Fruit fly (Drosophila melanogaster): ENCODE results near the gene Fancm.

Gene Fancm

DNA sequence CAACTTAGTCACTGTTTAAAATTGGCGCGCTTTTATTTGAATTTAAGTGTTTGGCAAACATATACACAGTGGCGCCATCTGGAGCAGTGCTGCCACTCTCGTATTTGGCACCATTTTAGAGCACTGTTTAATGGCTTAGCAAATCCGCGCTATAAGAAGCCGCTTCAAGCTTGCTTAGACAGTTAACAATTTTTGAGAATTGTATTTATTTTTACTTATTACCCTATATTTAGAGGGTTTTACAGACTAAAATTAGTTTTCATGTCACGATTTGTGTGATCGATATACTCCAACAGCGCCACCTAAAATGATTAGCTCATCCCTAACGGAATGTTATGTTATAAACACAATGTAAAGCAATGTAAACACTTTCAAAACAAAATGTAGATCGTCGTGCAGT, at the start of gene Fancm (continued):
- TF ChIP-seq CG32767 (GFP tag; IDR thresholded peaks at IDR 0.05) (no peak), CG17385 (GFP tag; optimal IDR thresholded peaks at IDR 0.05) (peak; percentile 52), Dek (tag; optimal IDR thresholded peaks at IDR 0.05) (peak; percentile 9), CG6765 (GFP tag; optimal IDR thresholded peaks at IDR 0.05) (no peak), CG18262 (tag; optimal IDR thresholded peaks at IDR 0.05) (peak; percentile 49), CG6254 (GFP tag; optimal IDR thresholded peaks at IDR 0.05) (no peak), chm (GFP tag; IDR thresholded peaks at IDR 0.05) (no peak), ash1 (GFP tag; optimal IDR thresholded peaks at IDR 0.05) (no peak), Atf6 (GFP tag; IDR thresholded peaks at IDR 0.05) (no peak), CG10267 (tag; optimal IDR thresholded peaks at IDR 0.05) (peak; percentile 100), MBD-R2 (GFP tag; IDR thresholded peaks at IDR 0.05) (peak; percentile 71), sens (GFP tag) (peak; percentile 94), CG14965 (GFP tag; optimal IDR thresholded peaks at IDR 0.05; ENCODE audit: borderline replicate concordance) (no peak), CG4424 (GFP tag; optimal IDR thresholded peaks at IDR 0.05) (peak; percentile 53), disco-r (GFP tag; optimal IDR thresholded peaks at IDR 0.05) (peak; percentile 35), phol (tag; optimal IDR thresholded peaks at IDR 0.05) (peak; percentile 85), CG3838 (GFP tag; optimal IDR thresholded peaks at IDR 0.05) (no peak), PHDP (tag; optimal IDR thresholded peaks at IDR 0.05) (peak; percentile 33), NC2β (GFP tag; optimal IDR thresholded peaks at IDR 0.05) (peak; percentile 76), CG6689 (GFP tag; IDR thresholded peaks at IDR 0.05) (no peak), cas (GFP tag; IDR thresholded peaks at IDR 0.05) (no peak; the same call in 1 of the 2 replicates), Adf1 (GFP tag; IDR thresholded peaks at IDR 0.05) (no peak), CG14050 (GFP tag; IDR thresholded peaks at IDR 0.05) (no peak), CG12391 (tag; optimal IDR thresholded peaks at IDR 0.05) (peak; percentile 66), CG11085 (GFP tag; IDR thresholded peaks at IDR 0.05) (peak; percentile 55; the same call in 1 of the 2 replicates), CG7357 (GFP tag; IDR thresholded peaks at IDR 0.05) (no peak), Gsc (GFP tag; IDR thresholded peaks at IDR 0.05) (no peak), inv (GFP tag; IDR thresholded peaks at IDR 0.05; ENCODE audit: partially characterized antibody) (peak; percentile 59), zfh2 (GFP tag; optimal IDR thresholded peaks at IDR 0.05) (peak; percentile 82), Dip3 (GFP tag; optimal IDR thresholded peaks at IDR 0.05) (peak; percentile 82), CG34422 (GFP tag; IDR thresholded peaks at IDR 0.05) (peak; percentile 45; the same call in 2 of the 3 replicates), CG8281 (tag; optimal IDR thresholded peaks at IDR 0.05) (no peak), CG8388 (GFP tag; optimal IDR thresholded peaks at IDR 0.05) (peak; percentile 12), pan (optimal IDR thresholded peaks at IDR 0.05) (no peak), pan (GFP tag; optimal IDR thresholded peaks at IDR 0.05 in 1 of 2, IDR thresholded peaks at IDR 0.05 in 1 of 2) (peak in 1 of 2 experiments; percentile 13), Scr (GFP tag; IDR thresholded peaks at IDR 0.05; ENCODE audit: partially characterized antibody) (peak; percentile 72), CG43689 (GFP tag; IDR thresholded peaks at IDR 0.05) (no peak), MTF-1 (GFP tag; optimal IDR thresholded peaks at IDR 0.05; ENCODE audit: borderline replicate concordance) (no peak), CG17361 (GFP tag; IDR thresholded peaks at IDR 0.05) (peak; percentile 74), CG10274 (GFP tag; optimal IDR thresholded peaks at IDR 0.05) (no peak), CG33213 (GFP tag; optimal IDR thresholded peaks at IDR 0.05) (peak; percentile 88), sim (GFP tag; IDR thresholded peaks at IDR 0.05) (no peak), CG13775 (GFP tag; optimal IDR thresholded peaks at IDR 0.05) (peak; percentile 59), Oli (tag; optimal IDR thresholded peaks at IDR 0.05) (peak; percentile 26), bcd (GFP tag; optimal IDR thresholded peaks at IDR 0.05) (peak; percentile 84), ewg (GFP tag; optimal IDR thresholded peaks at IDR 0.05) (peak; percentile 60), corto (GFP tag; optimal IDR thresholded peaks at IDR 0.05) (no peak), Dll (GFP tag; IDR thresholded peaks at IDR 0.05; ENCODE audit: partially characterized antibody) (peak; percentile 82), vfl (GFP tag; optimal IDR thresholded peaks at IDR 0.05) (peak; percentile 77), caup (GFP tag; optimal IDR thresholded peaks at IDR 0.05; ENCODE audit: severe bottlenecking) (peak; percentile 60)

Data from whole organism, embryonic.